Fruit fly (Drosophila melanogaster) whole organism, adult: ENCODE results near the gene Pdfr.

Source experiments
- Mnt ChIP-seq: fragments of 200-800 bp; sonication (Bioruptor generic); optimal IDR thresholded peaks from 2 replicates; lab custom pipeline; 2016; ENCODE audit warnings: missing biosample characterization, mild to moderate bottlenecking, missing genetic modification characterization
- bab1 ChIP-seq: fragments of 200-800 bp; sonication (Bioruptor generic); optimal IDR thresholded peaks from 3 replicates; lab custom pipeline; 2019; ENCODE audit warnings: missing biosample characterization, mild to moderate bottlenecking, missing genetic modification characterization, moderate library complexity
- pad ChIP-seq: fragments of 200-800 bp; sonication (Bioruptor generic); optimal IDR thresholded peaks from 3 replicates; lab custom pipeline; 2017; ENCODE audit warnings: missing biosample characterization, missing genetic modification characterization, mild to moderate bottlenecking, moderate library complexity, missing genetic modification reagents
- toe ChIP-seq: fragments of 200-800 bp; sonication (Bioruptor generic); optimal IDR thresholded peaks from 2 replicates; lab custom pipeline; 2016; ENCODE audit warnings: missing biosample characterization, missing genetic modification characterization

DNA sequence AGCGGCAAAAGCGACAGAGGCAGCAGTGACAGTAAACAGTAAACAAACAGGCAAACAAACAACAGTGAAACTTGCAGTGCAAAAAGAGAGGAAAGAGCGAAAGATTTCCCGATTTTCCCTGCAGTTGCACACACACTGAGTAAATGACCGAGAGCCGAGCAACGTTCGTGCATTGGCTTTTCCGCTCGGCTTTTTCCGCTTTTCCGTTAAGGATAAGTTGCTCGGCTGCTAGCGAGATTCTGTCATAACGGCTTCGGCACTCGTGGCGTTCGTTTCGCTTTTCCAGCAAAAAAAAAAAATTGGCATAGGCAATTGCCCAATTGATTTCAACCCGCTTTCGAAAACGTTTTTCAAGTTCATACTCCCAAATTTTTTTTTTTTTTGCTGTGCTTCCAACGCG, 1.9 kb downstream of the Pdfr start:
- TF ChIP-seq Mnt (no peak), pad (GFP tag; lab: Kevin White, UChicago) (no peak), bab1 (GFP tag; lab: Kevin White, UChicago) (no peak), toe (GFP tag; lab: Kevin White, UChicago) (no peak)
